Worm (Caenorhabditis elegans): ENCODE results near the gene somi-1.

Gene somi-1

DNA sequence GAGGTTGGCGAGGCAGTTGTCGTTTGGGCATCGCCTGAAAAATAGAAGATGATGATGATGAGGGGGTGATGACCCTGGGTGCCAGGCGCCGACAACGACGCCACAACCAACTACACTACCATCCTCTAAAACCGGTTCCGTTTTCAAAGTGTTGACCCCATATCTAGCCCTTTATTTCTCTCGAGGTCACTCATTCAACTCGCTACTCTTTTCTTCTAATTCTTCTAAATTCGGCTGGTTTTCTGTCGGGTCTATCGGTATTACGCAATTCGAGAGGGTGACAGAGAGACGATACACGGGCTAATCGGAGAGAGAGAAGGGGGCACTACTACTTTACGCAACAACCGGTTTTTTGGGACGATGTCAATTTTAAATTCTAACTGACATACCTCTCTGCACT, 19.9 kb downstream of the somi-1 start (continued):
- no peak for TF ChIP-seq nhr-10 (tag; optimal IDR thresholded peaks at IDR 0.05)
- no peak for TF ChIP-seq ztf-11 (tag; optimal IDR thresholded peaks at IDR 0.05)
- TF ChIP-seq nhr-12 (tag; optimal IDR thresholded peaks at IDR 0.05): no peak
- peak; percentile 89 for TF ChIP-seq nhr-21 (tag; optimal IDR thresholded peaks at IDR 0.05)

DNA sequence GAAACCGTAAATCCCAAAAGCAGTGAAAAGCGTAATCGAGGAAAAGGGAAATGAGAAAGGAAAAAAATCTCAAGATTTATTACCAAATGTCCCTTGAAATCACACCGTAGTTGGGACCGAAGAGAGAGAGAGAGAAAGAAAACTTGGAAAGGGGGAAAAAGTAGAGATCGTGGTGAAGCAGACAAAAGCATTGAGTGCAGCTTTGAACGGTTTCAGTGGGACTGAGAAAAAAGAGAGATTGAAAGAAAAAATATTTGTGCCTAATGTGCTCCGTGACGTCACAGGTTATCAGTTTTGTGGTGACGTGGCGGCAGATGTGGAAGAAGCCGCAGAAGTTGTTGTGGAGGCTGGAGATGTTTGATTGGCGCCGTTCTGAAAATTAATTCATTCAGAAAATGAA, 20.9 kb downstream of the somi-1 start:
- TF ChIP-seq snpc-4 (tag; optimal IDR thresholded peaks at IDR 0.05): no peak

DNA sequence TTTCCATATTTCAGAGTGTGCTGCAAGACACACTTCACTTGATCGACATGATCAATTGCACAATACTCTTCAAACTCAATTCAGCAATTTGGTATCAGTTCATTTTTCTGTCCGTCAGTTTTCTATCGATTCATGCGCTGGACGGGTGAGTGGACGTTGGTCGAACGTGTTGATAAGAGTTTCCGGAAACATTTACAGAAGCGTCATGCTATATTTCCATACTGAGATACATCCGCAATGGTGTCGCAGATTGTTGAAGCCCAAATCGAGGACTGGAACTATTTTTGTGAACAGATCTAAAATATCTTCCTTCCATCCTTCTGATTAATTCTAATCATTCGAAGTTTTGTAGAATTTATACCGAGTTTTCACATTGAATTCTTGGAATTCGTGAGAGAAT, 21.5 kb downstream of the somi-1 start:
- TF ChIP-seq Y55F3AM.14 (GFP tag; optimal IDR thresholded peaks at IDR 0.05) (no peak), F13H6.1 (tag; optimal IDR thresholded peaks at IDR 0.05) (peak; percentile 1), nhr-21 (tag; optimal IDR thresholded peaks at IDR 0.05) (peak; percentile 31), nhr-25 (tag; optimal IDR thresholded peaks at IDR 0.05) (no peak), crh-2 (tag; optimal IDR thresholded peaks at IDR 0.05) (peak; percentile 39), gmeb-1 (tag; optimal IDR thresholded peaks at IDR 0.05) (peak; percentile 32), lin-39 (tag; optimal IDR thresholded peaks at IDR 0.05) (no peak), sma-9 (GFP tag; optimal IDR thresholded peaks at IDR 0.05) (peak; percentile 15), sma-9 (tag; optimal IDR thresholded peaks at IDR 0.05) (no peak), mab-5 (tag; optimal IDR thresholded peaks at IDR 0.05) (no peak), sma-3 (GFP tag; optimal IDR thresholded peaks at IDR 0.05) (peak; percentile 45), fos-1 (tag; optimal IDR thresholded peaks at IDR 0.05) (peak; percentile 63)

DNA sequence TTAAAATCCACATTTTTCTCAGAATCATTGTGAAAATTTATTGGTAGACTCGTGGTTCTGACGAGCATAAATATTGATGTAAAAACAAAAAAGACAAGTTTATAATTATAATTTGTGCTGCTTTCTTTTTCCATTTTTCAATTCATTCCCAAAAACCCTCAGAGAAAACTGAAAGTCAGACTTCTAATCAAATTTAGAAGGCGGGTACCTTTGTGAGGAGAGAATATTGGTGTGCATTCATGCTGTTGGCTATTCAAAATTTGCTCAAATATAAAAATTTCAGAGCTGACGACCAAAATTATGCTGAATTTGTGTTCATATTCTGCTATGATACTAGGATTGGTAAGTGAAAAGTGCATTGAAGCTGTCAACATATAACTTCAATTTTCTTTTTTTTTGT, 24.2 kb downstream of the somi-1 start, which contains the start of gene srx-125:
srx-125 (plus strand) TSS at position 301 of the 400 bp plus-strand sequence.
- no peak for TF ChIP-seq ceh-82 (tag; optimal IDR thresholded peaks at IDR 0.05)
- TF ChIP-seq snpc-4 (tag; optimal IDR thresholded peaks at IDR 0.05): no peak
- TF ChIP-seq zag-1 (tag; optimal IDR thresholded peaks at IDR 0.05): no peak
- TF ChIP-seq ztf-1 (GFP tag; conservative IDR thresholded peaks at IDR 0.05): no peak

DNA sequence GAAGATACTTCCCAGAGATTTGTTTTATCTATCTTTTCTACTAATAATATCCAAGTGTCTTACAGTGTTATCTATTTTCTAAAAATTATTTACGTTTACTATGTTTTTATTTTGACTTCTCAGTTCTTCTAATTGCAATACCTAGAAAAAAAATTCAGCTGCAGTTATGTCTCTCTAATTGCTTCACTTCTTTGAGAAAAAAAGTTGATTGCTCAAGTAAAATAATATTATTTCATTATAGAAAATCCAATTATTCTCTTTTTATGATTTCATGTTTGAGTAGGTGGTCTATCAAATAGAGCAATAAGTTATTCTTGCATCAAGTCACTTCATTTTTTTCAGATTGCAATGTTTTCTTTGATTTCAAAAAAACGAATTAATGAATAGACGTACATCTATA, 24.7 kb downstream of the somi-1 start:
- TF ChIP-seq crh-2 (tag; optimal IDR thresholded peaks at IDR 0.05) (no peak), lin-11 (tag; optimal IDR thresholded peaks at IDR 0.05) (no peak), elt-3 (tag; optimal IDR thresholded peaks at IDR 0.05) (no peak), nhr-12 (tag; optimal IDR thresholded peaks at IDR 0.05) (no peak), ceh-82 (tag; optimal IDR thresholded peaks at IDR 0.05) (no peak), nhr-23 (tag; optimal IDR thresholded peaks at IDR 0.05) (no peak), dmd-4 (tag; optimal IDR thresholded peaks at IDR 0.05) (no peak), mdl-1 (tag; optimal IDR thresholded peaks at IDR 0.05) (no peak), egl-27 (tag; optimal IDR thresholded peaks at IDR 0.05) (no peak), ztf-11 (tag; optimal IDR thresholded peaks at IDR 0.05) (no peak), peb-1 (tag; optimal IDR thresholded peaks at IDR 0.05) (no peak), Y55F3AM.14 (GFP tag; optimal IDR thresholded peaks at IDR 0.05) (no peak), zag-1 (tag; optimal IDR thresholded peaks at IDR 0.05) (no peak), nhr-11 (tag; optimal IDR thresholded peaks at IDR 0.05) (no peak)

DNA sequence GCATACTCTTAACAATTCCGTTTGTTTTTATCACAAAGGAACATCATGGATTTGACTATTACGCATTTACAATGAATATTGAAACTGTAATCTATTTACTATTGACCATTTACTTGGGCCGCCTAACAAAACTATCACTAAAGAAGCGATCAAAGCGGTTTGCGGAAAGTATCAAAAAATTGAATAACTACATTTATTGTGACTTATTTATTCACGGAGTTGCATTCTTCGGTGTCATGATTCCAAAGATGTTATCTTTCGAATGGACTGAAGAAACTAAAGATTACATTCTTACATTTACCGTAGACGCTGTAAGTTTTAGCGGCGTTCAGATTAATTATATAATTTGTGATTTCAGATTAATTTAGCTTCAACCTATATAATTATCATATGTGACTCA, 27.0 kb downstream of the somi-1 start:
- no peak for TF ChIP-seq peb-1 (tag; optimal IDR thresholded peaks at IDR 0.05)
- no peak for TF ChIP-seq C34F6.9 (tag; optimal IDR thresholded peaks at IDR 0.05)
- no peak for TF ChIP-seq nhr-6 (tag; optimal IDR thresholded peaks at IDR 0.05)
- no peak for TF ChIP-seq ceh-16 (tag; optimal IDR thresholded peaks at IDR 0.05)
- no peak for TF ChIP-seq sem-4 (tag; optimal IDR thresholded peaks at IDR 0.05)
- TF ChIP-seq nhr-129 (tag; optimal IDR thresholded peaks at IDR 0.05): no peak
- no peak for TF ChIP-seq mab-5 (tag; optimal IDR thresholded peaks at IDR 0.05)
- TF ChIP-seq lin-11 (tag; optimal IDR thresholded peaks at IDR 0.05): no peak
- no peak for TF ChIP-seq ztf-11 (tag; optimal IDR thresholded peaks at IDR 0.05)
- no peak for TF ChIP-seq unc-55 (GFP tag; optimal IDR thresholded peaks at IDR 0.05)
- no peak for TF ChIP-seq Y55F3AM.14 (GFP tag; optimal IDR thresholded peaks at IDR 0.05)
- TF ChIP-seq gmeb-1 (tag; optimal IDR thresholded peaks at IDR 0.05): no peak
- TF ChIP-seq unc-62 (GFP tag; optimal IDR thresholded peaks at IDR 0.05): no peak
- TF ChIP-seq mdl-1 (tag; optimal IDR thresholded peaks at IDR 0.05): no peak
- no peak for TF ChIP-seq egl-27 (tag; optimal IDR thresholded peaks at IDR 0.05)
- no peak for TF ChIP-seq nhr-12 (tag; optimal IDR thresholded peaks at IDR 0.05)
- no peak for TF ChIP-seq nhr-10 (tag; optimal IDR thresholded peaks at IDR 0.05)
- TF ChIP-seq nhr-237 (tag; optimal IDR thresholded peaks at IDR 0.05): no peak

All from whole organism, L2 larva.